Fruit fly (Drosophila melanogaster): ENCODE measurements around the gene CG44355.

dm6 chr3L:12296073-12296527, 14.5 kb upstream of the CG44355 start, which contains the start of gene CG4328:
- TF ChIP-seq Myc (optimal IDR thresholded peaks at IDR 0.05) (no peak), h (optimal IDR thresholded peaks at IDR 0.05) (no peak), ttk (optimal IDR thresholded peaks at IDR 0.05) (no peak), insv (optimal IDR thresholded peaks at IDR 0.05) (no peak)

Data from Kc167 (cell line).